Fruit fly (Drosophila melanogaster): ENCODE results near the gene CalpC.

Gene CalpC

DNA sequence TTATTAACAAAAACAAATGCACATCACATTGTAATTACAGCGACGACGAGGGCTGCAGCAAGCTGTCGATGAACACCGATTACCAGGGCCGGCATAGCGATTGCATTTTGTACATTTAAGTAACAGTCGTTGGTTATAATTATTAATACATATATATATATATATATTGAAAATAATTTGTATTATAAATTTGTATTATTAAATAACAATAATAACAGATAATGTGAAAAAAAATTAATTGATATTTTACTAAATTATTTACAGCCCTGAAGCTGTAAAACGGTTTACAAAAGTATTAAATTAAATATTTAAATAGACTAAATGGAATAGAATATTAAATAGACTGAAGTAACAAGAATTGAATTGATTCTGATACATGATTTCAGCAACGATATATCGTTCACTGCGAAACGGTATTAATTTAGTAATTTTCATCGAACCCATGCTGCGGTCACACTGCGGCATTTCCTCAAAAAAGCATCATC is 49.7 kb upstream of the CalpC start, which contains the start of the genes kat80 and Prosalpha4 (continued):
- no peak for TF ChIP-seq CG15073 (GFP tag; optimal IDR thresholded peaks at IDR 0.05)
- TF ChIP-seq E2f2 (GFP tag; IDR thresholded peaks at IDR 0.05) = peak; percentile 18; the same call in 1 of the 2 replicates
- peak; percentile 50; the same call in 2 of the 3 replicates for TF ChIP-seq ci (GFP tag; IDR thresholded peaks at IDR 0.05)
- TF ChIP-seq CTCF (GFP tag; optimal IDR thresholded peaks at IDR 0.05) = no peak
- no peak for TF ChIP-seq seq (GFP tag; IDR thresholded peaks at IDR 0.05)
- TF ChIP-seq MBD-R2 (GFP tag; IDR thresholded peaks at IDR 0.05) = peak; percentile 46; the same call in 1 of the 2 replicates
- no peak for TF ChIP-seq croc (GFP tag; conservative IDR thresholded peaks at IDR 0.05)
- no peak for TF ChIP-seq yki (optimal IDR thresholded peaks at IDR 0.05)
- no peak for TF ChIP-seq Max (GFP tag; optimal IDR thresholded peaks at IDR 0.05)
- peak; percentile 48 for TF ChIP-seq CG10267 (tag; optimal IDR thresholded peaks at IDR 0.05)
- TF ChIP-seq CG17359 (tag; optimal IDR thresholded peaks at IDR 0.05) = peak; percentile 18
- TF ChIP-seq Dfd (GFP tag; optimal IDR thresholded peaks at IDR 0.05) = no peak
- peak; percentile 28; the same call in 1 of the 2 replicates for TF ChIP-seq slbo (GFP tag; IDR thresholded peaks at IDR 0.05)
- TF ChIP-seq Ptx1 (GFP tag; IDR thresholded peaks at IDR 0.05) = 0 out of 2 replicates have a peak, but pooled peaks have one; percentile 12
- no peak for TF ChIP-seq lbe (GFP tag; optimal IDR thresholded peaks at IDR 0.05)
- TF ChIP-seq Dp (GFP tag; optimal IDR thresholded peaks at IDR 0.05) = peak; percentile 22
- TF ChIP-seq CG13287 (GFP tag; IDR thresholded peaks at IDR 0.05; ENCODE audit: partially characterized antibody) = peak; percentile 79
- TF ChIP-seq bbx (GFP tag; IDR thresholded peaks at IDR 0.05; ENCODE audit: partially characterized antibody) = peak; percentile 58; the same call in 1 of the 2 replicates
- no peak; the same call in 1 of the 2 replicates for TF ChIP-seq al (GFP tag; IDR thresholded peaks at IDR 0.05)
- TF ChIP-seq CG8944 (GFP tag; optimal IDR thresholded peaks at IDR 0.05) = no peak
- peak; percentile 26 for TF ChIP-seq CG2120 (GFP tag; optimal IDR thresholded peaks at IDR 0.05)
- TF ChIP-seq Ada2b (GFP tag; IDR thresholded peaks at IDR 0.05) = no peak
- TF ChIP-seq CG8924 (tag; optimal IDR thresholded peaks at IDR 0.05) = peak; percentile 73
- peak; percentile 27; the same call in 1 of the 2 replicates for TF ChIP-seq ranshi (GFP tag; IDR thresholded peaks at IDR 0.05)
- TF ChIP-seq Hmr (GFP tag; optimal IDR thresholded peaks at IDR 0.05) = peak; percentile 15
- no peak for TF ChIP-seq CG13624 (GFP tag; optimal IDR thresholded peaks at IDR 0.05)
- no peak for TF ChIP-seq CG12104 (GFP tag; optimal IDR thresholded peaks at IDR 0.05)
- peak; percentile 11 for TF ChIP-seq Ets97D (GFP tag; optimal IDR thresholded peaks at IDR 0.05)
- TF ChIP-seq CG12659 (GFP tag; optimal IDR thresholded peaks at IDR 0.05) = peak; percentile 28
- TF ChIP-seq CG34376 (GFP tag; optimal IDR thresholded peaks at IDR 0.05) = no peak
- TF ChIP-seq CG5245 (GFP tag; optimal IDR thresholded peaks at IDR 0.05) = no peak
- TF ChIP-seq CG15601 (tag; optimal IDR thresholded peaks at IDR 0.05) = peak; percentile 30
- 0 out of 3 replicates have a peak, but pooled peaks have one; percentile 40 for TF ChIP-seq CG14860 (GFP tag; IDR thresholded peaks at IDR 0.05; ENCODE audit: partially characterized antibody)
- TF ChIP-seq tin (GFP tag; optimal IDR thresholded peaks at IDR 0.05) = peak; percentile 22
- no peak for TF ChIP-seq CG2199 (GFP tag; IDR thresholded peaks at IDR 0.05)
- no peak for TF ChIP-seq ase (GFP tag; IDR thresholded peaks at IDR 0.05)
- peak; percentile 65 for TF ChIP-seq Dll (GFP tag; IDR thresholded peaks at IDR 0.05; ENCODE audit: partially characterized antibody)
- no peak for TF ChIP-seq CG12744 (GFP tag; optimal IDR thresholded peaks at IDR 0.05)
- no peak for TF ChIP-seq ttk (GFP tag; IDR thresholded peaks at IDR 0.05)
- TF ChIP-seq Dip3 (GFP tag; optimal IDR thresholded peaks at IDR 0.05) = no peak
- TF ChIP-seq Atf-2 (GFP tag; optimal IDR thresholded peaks at IDR 0.05) = no peak
- no peak for TF ChIP-seq cad (GFP tag; optimal IDR thresholded peaks at IDR 0.05)
- TF ChIP-seq ac (GFP tag; optimal IDR thresholded peaks at IDR 0.05) = no peak
- no peak for TF ChIP-seq prd (optimal IDR thresholded peaks at IDR 0.05)
- peak; percentile 13; the same call in 1 of the 3 replicates for TF ChIP-seq prd (GFP tag; IDR thresholded peaks at IDR 0.05)
- TF ChIP-seq CG13296 (GFP tag; optimal IDR thresholded peaks at IDR 0.05) = peak; percentile 32
- peak; percentile 86 for TF ChIP-seq Hr3 (GFP tag; optimal IDR thresholded peaks at IDR 0.05)
- peak; percentile 78 for TF ChIP-seq CG30020 (tag; optimal IDR thresholded peaks at IDR 0.05)
- no peak for TF ChIP-seq CG1024 (GFP tag; IDR thresholded peaks at IDR 0.05)
- peak; percentile 18 for TF ChIP-seq sqz (GFP tag; optimal IDR thresholded peaks at IDR 0.05)
- peak; percentile 53; the same call in 1 of the 3 replicates for TF ChIP-seq vnd (GFP tag; IDR thresholded peaks at IDR 0.05; ENCODE audit: partially characterized antibody)
- TF ChIP-seq trem (tag; optimal IDR thresholded peaks at IDR 0.05) = peak; percentile 32
